Worm (Caenorhabditis elegans) whole organism, mixed stage, embryonic: Measurements from ENCODE around the gene T15B7.14.

ENCODE experiments used
- M03D4.4 ChIP-seq: sonication (generic microtip); optimal IDR thresholded peaks from 2 replicates; lab custom pipeline; 2017; ENCODE audit warnings: mild to moderate bottlenecking, missing genetic modification characterization, missing compliant biosample characterization
- bed-3 ChIP-seq: fragments of 200-800 bp; sonication (Bioruptor generic); optimal IDR thresholded peaks from 3 replicates; lab custom pipeline; 2018; ENCODE audit warnings: mild to moderate bottlenecking, missing genetic modification characterization, moderate library complexity, missing compliant biosample characterization
- blmp-1 ChIP-seq: fragments of 150-350 bp; optimal IDR thresholded peaks from 2 replicates; lab custom pipeline; 2014; ENCODE audit warnings: missing biosample characterization, missing genetic modification characterization
- ceh-39 ChIP-seq: fragments of 150-350 bp; optimal IDR thresholded peaks from 2 replicates; lab custom pipeline; 2014; ENCODE audit warnings: missing biosample characterization, missing genetic modification characterization
- ceh-43 ChIP-seq: fragments of 200-800 bp; sonication (Bioruptor generic); optimal IDR thresholded peaks from 2 replicates; lab custom pipeline; 2018; ENCODE audit warnings: mild to moderate bottlenecking, missing genetic modification characterization, moderate library complexity, missing compliant biosample characterization
- ceh-83 ChIP-seq: fragments of 200-800 bp; sonication (Bioruptor generic); optimal IDR thresholded peaks from 2 replicates; lab custom pipeline; 2018; ENCODE audit warnings: mild to moderate bottlenecking, missing genetic modification characterization, missing compliant biosample characterization
- ces-1 ChIP-seq: fragments of 150-350 bp; optimal IDR thresholded peaks from 2 replicates; lab custom pipeline; 2014; ENCODE audit warnings: missing biosample characterization, missing genetic modification reagents, missing genetic modification characterization
- cnd-1 ChIP-seq: fragments of 200-800 bp; sonication (Bioruptor generic); optimal IDR thresholded peaks from 2 replicates; lab custom pipeline; 2018; ENCODE audit warnings: mild to moderate bottlenecking, missing genetic modification characterization, missing compliant biosample characterization
- drap-1 ChIP-seq: fragments of 200-800 bp; sonication (Bioruptor generic); optimal IDR thresholded peaks from 3 replicates; lab custom pipeline; 2018; ENCODE audit warnings: mild to moderate bottlenecking, missing genetic modification characterization, missing compliant biosample characterization
- elt-1 ChIP-seq: sonication (generic microtip); optimal IDR thresholded peaks from 2 replicates; lab custom pipeline; 2017; ENCODE audit warnings: missing genetic modification characterization, mild to moderate bottlenecking, missing compliant biosample characterization, antibody characterized with exemption, moderate library complexity, borderline replicate concordance; ENCODE audit not compliant: insufficient read depth
- elt-3 ChIP-seq: fragments of 150-350 bp; optimal IDR thresholded peaks from 2 replicates; lab custom pipeline; 2014; ENCODE audit warnings: missing biosample characterization, missing genetic modification characterization
- flh-1 ChIP-seq: fragments of 200-800 bp; sonication (Bioruptor generic); optimal IDR thresholded peaks from 2 replicates; lab custom pipeline; 2018; ENCODE audit warnings: mild to moderate bottlenecking, missing genetic modification characterization, moderate library complexity, missing compliant biosample characterization
- ham-2 ChIP-seq: fragments of 200-800 bp; sonication (Bioruptor generic); optimal IDR thresholded peaks from 2 replicates; lab custom pipeline; 2018; ENCODE audit warnings: mild to moderate bottlenecking, missing genetic modification characterization, missing compliant biosample characterization
- hlh-1 ChIP-seq: fragments of 150-350 bp; optimal IDR thresholded peaks from 2 replicates; lab custom pipeline; 2014; ENCODE audit warnings: missing biosample characterization, missing genetic modification reagents, missing genetic modification characterization
- lin-13 ChIP-seq: fragments of 150-350 bp; optimal IDR thresholded peaks from 2 replicates; lab custom pipeline; 2014; ENCODE audit warnings: missing biosample characterization, missing genetic modification characterization
- lsy-2 ChIP-seq: fragments of 150-350 bp; optimal IDR thresholded peaks from 2 replicates; lab custom pipeline; 2014; ENCODE audit warnings: missing biosample characterization, missing genetic modification characterization
- mab-5 ChIP-seq: fragments of 150-350 bp; optimal IDR thresholded peaks from 2 replicates; lab custom pipeline; 2014; ENCODE audit warnings: missing biosample characterization, missing genetic modification characterization
- mep-1 ChIP-seq: fragments of 150-350 bp; optimal IDR thresholded peaks from 2 replicates; lab custom pipeline; 2017; ENCODE audit warnings: missing biosample characterization, missing genetic modification reagents, missing genetic modification characterization, inconsistent platforms
- mls-2 ChIP-seq: sonication (generic microtip); optimal IDR thresholded peaks from 2 replicates; lab custom pipeline; 2016; ENCODE audit warnings: mild to moderate bottlenecking, missing genetic modification characterization, moderate library complexity, missing compliant biosample characterization
- nhr-12 ChIP-seq: fragments of 150-350 bp; optimal IDR thresholded peaks from 2 replicates; lab custom pipeline; 2014; ENCODE audit warnings: missing biosample characterization, missing genetic modification characterization
- nhr-2 ChIP-seq: fragments of 150-350 bp; optimal IDR thresholded peaks from 2 replicates; lab custom pipeline; 2014; ENCODE audit warnings: missing biosample characterization, missing genetic modification characterization
- nhr-237 ChIP-seq: fragments of 150-350 bp; optimal IDR thresholded peaks from 2 replicates; lab custom pipeline; 2014; ENCODE audit warnings: missing biosample characterization, missing genetic modification characterization
- nhr-28 ChIP-seq: fragments of 150-350 bp; optimal IDR thresholded peaks from 2 replicates; lab custom pipeline; 2014; ENCODE audit warnings: missing biosample characterization, missing genetic modification characterization
- nhr-76 ChIP-seq: sonication (generic microtip); optimal IDR thresholded peaks from 2 replicates; lab custom pipeline; 2017; ENCODE audit warnings: missing biosample characterization, missing genetic modification characterization
- pha-4 ChIP-seq: fragments of 150-350 bp; optimal IDR thresholded peaks from 2 replicates; lab custom pipeline; 2018; ENCODE audit warnings: missing biosample characterization, missing genetic modification reagents, missing genetic modification characterization
- snpc-4 ChIP-seq: fragments of 150-350 bp; optimal IDR thresholded peaks from 2 replicates; lab custom pipeline; 2014; ENCODE audit warnings: missing biosample characterization, missing genetic modification characterization
- sptf-1 ChIP-seq: sonication (generic microtip); optimal IDR thresholded peaks from 2 replicates; lab custom pipeline; 2017; ENCODE audit warnings: mild to moderate bottlenecking, missing genetic modification characterization, moderate library complexity, missing compliant biosample characterization
- tbx-8 ChIP-seq: fragments of 200-800 bp; sonication (Bioruptor generic); optimal IDR thresholded peaks from 2 replicates; lab custom pipeline; 2018; ENCODE audit warnings: mild to moderate bottlenecking, missing genetic modification characterization, moderate library complexity, missing compliant biosample characterization
- unc-39 ChIP-seq: fragments of 150-350 bp; optimal IDR thresholded peaks from 2 replicates; lab custom pipeline; 2014; ENCODE audit warnings: missing biosample characterization, missing genetic modification characterization
- unc-62 ChIP-seq: fragments of 150-350 bp; optimal IDR thresholded peaks from 2 replicates; lab custom pipeline; 2014; ENCODE audit warnings: missing biosample characterization, missing genetic modification reagents, missing genetic modification characterization
- zip-8 ChIP-seq: fragments of 150-350 bp; optimal IDR thresholded peaks from 2 replicates; lab custom pipeline; 2014; ENCODE audit warnings: missing biosample characterization, missing genetic modification characterization
- ztf-11 ChIP-seq: fragments of 150-350 bp; optimal IDR thresholded peaks from 2 replicates; lab custom pipeline; 2014; ENCODE audit warnings: missing biosample characterization, missing genetic modification characterization

Gene T15B7.14

DNA sequence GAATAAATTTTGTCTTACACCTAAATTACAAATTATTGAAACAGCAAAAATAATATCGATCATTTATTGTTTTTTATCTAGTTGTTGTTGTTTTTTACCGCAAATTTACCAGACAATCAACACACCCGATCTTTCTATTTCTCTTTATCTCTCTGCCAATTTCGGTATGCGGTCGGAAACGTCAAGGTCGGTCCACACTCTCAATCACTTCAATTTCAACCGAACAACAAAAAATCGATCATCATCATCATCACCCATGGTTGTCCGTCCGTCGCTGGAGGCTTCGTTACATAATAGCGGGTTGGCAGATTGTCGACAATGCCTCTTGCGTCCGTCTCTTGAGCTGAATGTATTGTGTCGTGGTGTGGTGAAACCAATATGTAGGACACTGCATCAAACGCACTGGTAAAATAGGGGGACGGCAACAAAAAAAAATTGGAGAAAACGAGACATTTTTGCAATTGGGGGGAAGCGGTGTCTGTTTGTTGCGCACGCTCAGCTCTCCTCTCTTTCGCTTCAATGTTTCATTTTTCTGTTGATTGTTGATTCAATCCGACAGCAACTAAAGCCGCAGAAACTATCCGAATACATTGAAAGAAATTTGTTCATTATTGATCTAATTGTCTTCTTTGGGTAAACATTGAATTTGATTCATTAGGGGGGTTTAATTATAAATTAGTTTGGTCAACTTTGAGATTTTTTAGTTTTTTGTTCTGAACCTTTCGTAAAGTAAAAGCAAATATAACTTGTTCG lies 41.8 kb upstream of the T15B7.14 start:
- TF ChIP-seq nhr-28 (tag; lab: Kevin White, UChicago) (no peak), elt-1 (tag; lab: Kevin White, UChicago) (peak; percentile 75), ces-1 (peak; percentile 16), pha-4 (tag; lab: Kevin White, UChicago) (peak; percentile 0), ham-2 (peak; percentile 59)

DNA sequence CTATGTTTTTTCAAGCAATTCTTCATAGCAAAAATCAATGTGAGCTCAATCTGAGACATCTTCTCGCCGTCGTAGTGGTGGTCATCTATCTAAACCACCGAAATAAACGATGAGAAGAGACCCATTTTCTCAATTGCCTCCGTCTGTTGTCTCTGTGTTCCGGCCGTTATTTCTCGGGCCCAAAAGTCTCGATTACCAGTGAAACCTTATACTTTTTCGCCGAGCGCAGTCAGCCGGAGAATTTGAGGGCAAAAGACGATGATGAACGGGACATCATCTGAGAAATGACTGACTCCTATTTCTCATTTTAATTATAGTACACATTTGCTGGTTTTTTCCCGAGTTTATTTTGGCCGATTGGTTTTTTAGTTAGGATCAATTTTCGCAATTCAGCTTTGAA lies 40.7 kb upstream of the T15B7.14 start:
- TF ChIP-seq zip-8 (tag; lab: Kevin White, UChicago) = no peak
- TF ChIP-seq nhr-28 (tag; lab: Kevin White, UChicago) = no peak
- no peak for TF ChIP-seq mab-5
- no peak for TF ChIP-seq snpc-4 (tag; lab: Kevin White, UChicago)
- TF ChIP-seq elt-3 (tag; lab: Kevin White, UChicago) = no peak
- no peak for TF ChIP-seq nhr-2 (tag; lab: Kevin White, UChicago)
- no peak for TF ChIP-seq nhr-12 (tag; lab: Kevin White, UChicago)
- TF ChIP-seq blmp-1 (tag; lab: Kevin White, UChicago) = no peak
- TF ChIP-seq drap-1 (GFP tag; lab: Kevin White, UChicago) = no peak
- no peak for TF ChIP-seq mls-2
- no peak for TF ChIP-seq ceh-43 (GFP tag; lab: Kevin White, UChicago)
- TF ChIP-seq elt-1 (tag; lab: Kevin White, UChicago) = no peak
- TF ChIP-seq ham-2 = no peak
- no peak for TF ChIP-seq ceh-39 (tag; lab: Kevin White, UChicago)

DNA sequence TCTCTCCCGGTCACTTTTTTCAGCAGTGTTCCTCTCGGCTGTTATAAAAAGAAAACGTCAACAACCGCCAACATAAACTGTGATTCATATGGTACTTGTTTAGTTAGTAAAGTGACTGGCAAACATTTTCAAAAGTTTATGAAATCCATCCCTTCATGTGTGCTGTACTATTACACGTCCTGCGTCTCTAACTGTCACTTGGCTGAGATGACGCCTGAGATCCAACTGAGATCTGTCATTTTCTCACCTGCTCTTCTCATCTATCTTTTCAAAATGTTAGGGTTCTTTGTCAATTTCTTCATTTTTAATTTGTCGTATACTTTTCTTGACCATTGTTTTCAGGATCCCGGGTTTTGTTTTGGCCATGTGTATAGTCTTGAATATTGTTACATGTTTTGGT lies 39.6 kb upstream of the T15B7.14 start:
- TF ChIP-seq nhr-237 (tag; lab: Kevin White, UChicago) (no peak), unc-62 (peak; percentile 69), flh-1 (GFP tag; lab: Kevin White, UChicago) (no peak), mep-1 (no peak), snpc-4 (tag; lab: Kevin White, UChicago) (no peak), mls-2 (no peak), ceh-39 (tag; lab: Kevin White, UChicago) (no peak), sptf-1 (tag; lab: Kevin White, UChicago) (no peak), ham-2 (no peak), ceh-83 (GFP tag; lab: Kevin White, UChicago) (no peak), zip-8 (tag; lab: Kevin White, UChicago) (no peak), tbx-8 (no peak), elt-3 (tag; lab: Kevin White, UChicago) (no peak), hlh-1 (peak; percentile 65), nhr-76 (tag; lab: Kevin White, UChicago) (no peak), bed-3 (no peak), nhr-12 (tag; lab: Kevin White, UChicago) (no peak)

DNA sequence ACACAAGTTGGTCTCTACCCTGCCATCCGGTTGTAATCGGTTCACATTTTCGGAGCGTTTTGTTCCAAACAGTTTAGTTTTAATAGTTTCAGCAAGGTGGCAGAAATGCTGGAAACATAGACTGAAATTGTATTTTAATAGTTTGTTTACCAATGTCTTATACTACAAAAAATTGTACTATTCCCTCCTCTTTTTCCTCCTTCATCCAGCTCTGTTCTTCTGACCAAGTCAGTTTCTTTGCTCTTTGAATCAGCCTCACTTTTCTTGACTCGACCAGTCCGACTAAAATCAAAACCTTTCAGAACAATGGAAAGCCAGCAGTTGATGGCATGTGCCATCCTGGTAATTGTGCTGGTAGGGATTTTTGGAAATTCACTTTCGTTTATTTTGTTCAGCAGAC lies 34.9 kb upstream of the T15B7.14 start, which contains the start of gene frpr-18:
TSS of gene frpr-18 (plus strand) at position 301 of the 400 bp plus-strand sequence.
- TF ChIP-seq nhr-2 (tag; lab: Kevin White, UChicago) (no peak), unc-62 (no peak), sptf-1 (tag; lab: Kevin White, UChicago) (no peak), nhr-28 (tag; lab: Kevin White, UChicago) (no peak), tbx-8 (no peak), hlh-1 (no peak), elt-3 (tag; lab: Kevin White, UChicago) (no peak), M03D4.4 (tag; lab: Kevin White, UChicago) (no peak), blmp-1 (tag; lab: Kevin White, UChicago) (no peak), bed-3 (no peak), elt-1 (tag; lab: Kevin White, UChicago) (no peak), drap-1 (GFP tag; lab: Kevin White, UChicago) (no peak), snpc-4 (tag; lab: Kevin White, UChicago) (no peak), lin-13 (tag; lab: Kevin White, UChicago) (no peak), mab-5 (no peak)

DNA sequence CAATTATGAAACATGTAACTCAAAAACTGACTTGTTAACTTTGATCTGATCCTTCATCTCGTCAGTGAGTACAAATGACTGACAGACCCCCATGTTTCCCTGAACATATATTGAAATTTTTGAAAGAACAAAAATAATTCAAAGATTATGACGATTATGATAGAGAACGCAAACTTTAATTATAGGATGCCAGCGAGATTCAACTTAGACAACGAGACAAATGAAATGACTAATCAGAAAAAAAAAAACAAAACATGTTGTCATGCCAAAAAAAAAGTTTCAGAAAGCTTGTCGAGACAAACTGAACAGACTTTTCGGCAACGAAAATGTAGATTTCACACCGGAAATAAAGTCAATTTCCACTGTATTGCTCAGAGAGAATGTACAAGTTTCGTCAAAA lies 19.6 kb upstream of the T15B7.14 start, which contains the start of gene gpa-10:
TSS of gene gpa-10 (minus strand) at position 101 of the 400 bp plus-strand sequence.
- TF ChIP-seq lsy-2 (tag; lab: Kevin White, UChicago) = no peak
- no peak for TF ChIP-seq elt-1 (tag; lab: Kevin White, UChicago)
- no peak for TF ChIP-seq nhr-76 (tag; lab: Kevin White, UChicago)
- TF ChIP-seq flh-1 (GFP tag; lab: Kevin White, UChicago) = no peak
- no peak for TF ChIP-seq ces-1
- TF ChIP-seq bed-3 = no peak
- no peak for TF ChIP-seq tbx-8
- TF ChIP-seq ztf-11 (tag; lab: Kevin White, UChicago) = no peak
- no peak for TF ChIP-seq nhr-237 (tag; lab: Kevin White, UChicago)
- TF ChIP-seq snpc-4 (tag; lab: Kevin White, UChicago) = no peak
- TF ChIP-seq ham-2 = no peak
- TF ChIP-seq mls-2 = no peak
- no peak for TF ChIP-seq ceh-83 (GFP tag; lab: Kevin White, UChicago)
- no peak for TF ChIP-seq lin-13 (tag; lab: Kevin White, UChicago)
- TF ChIP-seq pha-4 (tag; lab: Kevin White, UChicago) = no peak
- no peak for TF ChIP-seq cnd-1 (tag; lab: Kevin White, UChicago)
- TF ChIP-seq nhr-12 (tag; lab: Kevin White, UChicago) = no peak
- no peak for TF ChIP-seq unc-39 (tag; lab: Kevin White, UChicago)
- no peak for TF ChIP-seq mep-1
- no peak for TF ChIP-seq unc-62
